Fruit fly (Drosophila melanogaster): Measurements from ENCODE around the gene Dic4.

Dic4 gene

dm6 chr3L:18698312-18698711 is at the start of gene Dic4:
Gene Dic4, minus strand, starts transcription at chr3L:18698412.
- TF ChIP-seq usp (GFP tag; optimal IDR thresholded peaks at IDR 0.05) (no peak), CG8478 (optimal IDR thresholded peaks at IDR 0.05) (no peak)

- TF ChIP-seq psq (optimal IDR thresholded peaks at IDR 0.05) (no peak), pan (optimal IDR thresholded peaks at IDR 0.05) (no peak), CG8478 (optimal IDR thresholded peaks at IDR 0.05) (no peak), EcR (GFP tag; optimal IDR thresholded peaks at IDR 0.05) (no peak)
Observed at dm6 chr3L:18746169-18746568, 48.0 kb upstream of the Dic4 start.

DNA sequence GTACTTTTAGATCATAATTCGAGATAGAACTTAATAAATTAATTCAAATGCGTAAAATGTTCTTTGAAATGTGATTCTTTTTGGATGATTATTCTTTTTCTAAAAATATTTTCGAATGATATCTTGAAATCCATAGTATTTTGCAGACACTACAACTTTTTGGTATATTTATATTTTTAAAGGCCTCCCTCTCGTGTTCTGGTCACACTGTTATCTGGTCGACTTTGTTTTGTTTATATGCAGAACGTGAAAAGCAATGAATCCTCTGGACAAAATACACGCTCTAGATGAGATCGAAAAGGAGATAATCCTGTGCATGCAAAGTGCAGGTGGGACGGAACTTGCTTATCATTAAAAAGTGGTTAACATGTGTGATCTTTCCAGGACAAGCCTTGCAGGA is 47.4 kb upstream of the Dic4 start, which contains the start of gene MED11:
MED11 (plus strand) TSS at position 210 of the 400 bp plus-strand sequence.
- TF ChIP-seq usp (GFP tag; optimal IDR thresholded peaks at IDR 0.05) (no peak), Dll (optimal IDR thresholded peaks at IDR 0.05) (no peak), pan (optimal IDR thresholded peaks at IDR 0.05) (no peak), EcR (GFP tag; optimal IDR thresholded peaks at IDR 0.05) (no peak), psq (optimal IDR thresholded peaks at IDR 0.05) (no peak), CG8478 (optimal IDR thresholded peaks at IDR 0.05) (no peak)

dm6 chr3L:18744188-18744587 is 46.0 kb upstream of the Dic4 start, which contains the start of gene CG6885:
Gene CG6885, plus strand, starts transcription at chr3L:18744488.
- TF ChIP-seq usp (GFP tag; optimal IDR thresholded peaks at IDR 0.05), result no peak
- no peak for TF ChIP-seq pan (optimal IDR thresholded peaks at IDR 0.05)
- TF ChIP-seq EcR (GFP tag; optimal IDR thresholded peaks at IDR 0.05), result no peak
- no peak for TF ChIP-seq psq (optimal IDR thresholded peaks at IDR 0.05)
- TF ChIP-seq Dll (optimal IDR thresholded peaks at IDR 0.05), result no peak
- TF ChIP-seq CG8478 (optimal IDR thresholded peaks at IDR 0.05), result no peak

DNA sequence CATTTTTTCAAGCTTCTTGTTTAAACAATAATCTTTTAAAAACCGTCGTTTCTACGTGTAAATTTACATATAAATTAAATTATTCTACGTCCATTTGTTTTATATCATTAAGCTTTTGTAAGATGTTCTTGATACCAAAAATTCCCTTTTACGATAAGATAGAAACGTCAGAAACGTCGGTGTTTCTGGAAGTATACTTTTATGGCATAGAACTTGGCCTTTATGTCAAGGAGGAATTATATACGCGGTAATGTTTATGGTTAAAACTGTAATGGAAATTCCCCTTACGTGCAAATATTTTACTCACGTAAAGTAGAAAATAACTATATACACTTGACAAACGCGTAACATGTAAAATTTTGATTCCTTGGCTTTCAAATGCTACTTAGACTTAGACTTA is 45.5 kb upstream of the Dic4 start:
- TF ChIP-seq Dll (optimal IDR thresholded peaks at IDR 0.05) (no peak), CG8478 (optimal IDR thresholded peaks at IDR 0.05) (no peak), pan (optimal IDR thresholded peaks at IDR 0.05) (no peak), EcR (GFP tag; optimal IDR thresholded peaks at IDR 0.05) (no peak)

dm6 chr3L:18742935-18743466 is 44.8 kb upstream of the Dic4 start:
- no peak for TF ChIP-seq pan (optimal IDR thresholded peaks at IDR 0.05)
- TF ChIP-seq psq (optimal IDR thresholded peaks at IDR 0.05), result no peak
- TF ChIP-seq Dll (optimal IDR thresholded peaks at IDR 0.05), result no peak
- no peak for TF ChIP-seq EcR (GFP tag; optimal IDR thresholded peaks at IDR 0.05)
- TF ChIP-seq CG8478 (optimal IDR thresholded peaks at IDR 0.05), result no peak
- TF ChIP-seq usp (GFP tag; optimal IDR thresholded peaks at IDR 0.05), result no peak

- TF ChIP-seq pan (optimal IDR thresholded peaks at IDR 0.05), result no peak
- TF ChIP-seq EcR (GFP tag; optimal IDR thresholded peaks at IDR 0.05), result no peak
- no peak for TF ChIP-seq usp (GFP tag; optimal IDR thresholded peaks at IDR 0.05)
- no peak for TF ChIP-seq CG8478 (optimal IDR thresholded peaks at IDR 0.05)
- no peak for TF ChIP-seq Dll (optimal IDR thresholded peaks at IDR 0.05)
- TF ChIP-seq psq (optimal IDR thresholded peaks at IDR 0.05), result no peak
Observed at dm6 chr3L:18723172-18723571, 25.0 kb upstream of the Dic4 start, which contains the start of gene CG12477. Gene CG12477, minus strand, starts transcription at chr3L:18723272.

dm6 chr3L:18693887-18694286 is 4.3 kb downstream of the Dic4 start, which contains the start of gene CG6893:
Gene CG6893, plus strand, starts transcription at chr3L:18694187.
- TF ChIP-seq Dll (optimal IDR thresholded peaks at IDR 0.05) (no peak), usp (GFP tag; optimal IDR thresholded peaks at IDR 0.05) (no peak), pan (optimal IDR thresholded peaks at IDR 0.05) (no peak), EcR (GFP tag; optimal IDR thresholded peaks at IDR 0.05) (no peak), CG8478 (optimal IDR thresholded peaks at IDR 0.05) (no peak), psq (optimal IDR thresholded peaks at IDR 0.05) (no peak)

- TF ChIP-seq usp (GFP tag; optimal IDR thresholded peaks at IDR 0.05), result no peak
- no peak for TF ChIP-seq EcR (GFP tag; optimal IDR thresholded peaks at IDR 0.05)
- no peak for TF ChIP-seq Dll (optimal IDR thresholded peaks at IDR 0.05)
- TF ChIP-seq CG8478 (optimal IDR thresholded peaks at IDR 0.05), result no peak
- TF ChIP-seq psq (optimal IDR thresholded peaks at IDR 0.05), result no peak
- no peak for TF ChIP-seq pan (optimal IDR thresholded peaks at IDR 0.05)
Observed at dm6 chr3L:18686220-18686801, 11.9 kb downstream of the Dic4 start, which contains the start of gene Cyp12c1. Gene Cyp12c1, minus strand, starts transcription at chr3L:18686319.

DNA sequence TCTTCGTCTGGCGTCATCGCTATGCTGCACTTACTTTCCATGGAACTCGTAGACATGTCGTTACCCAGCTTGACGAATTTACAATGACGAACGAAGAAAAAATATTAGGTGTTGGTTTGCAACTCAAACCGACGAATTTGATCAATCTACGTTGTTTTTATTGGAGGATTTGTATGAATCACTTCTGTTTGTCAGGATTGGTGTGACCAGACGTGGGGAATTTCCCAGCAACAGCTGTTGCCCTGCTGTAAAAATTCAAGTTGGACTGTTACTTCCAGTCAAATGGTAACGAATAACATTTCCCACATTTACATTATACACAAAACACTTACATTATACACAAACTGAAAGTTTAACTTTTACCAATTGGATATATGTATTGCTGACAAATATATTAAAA is 14.4 kb downstream of the Dic4 start, which contains the start of gene Chmp1:
Chmp1 (minus strand) TSS at position 216 of the 400 bp plus-strand sequence.
- TF ChIP-seq usp (GFP tag; optimal IDR thresholded peaks at IDR 0.05) (no peak), CG8478 (optimal IDR thresholded peaks at IDR 0.05) (no peak), EcR (GFP tag; optimal IDR thresholded peaks at IDR 0.05) (no peak), pan (optimal IDR thresholded peaks at IDR 0.05) (no peak), Dll (optimal IDR thresholded peaks at IDR 0.05) (no peak), psq (optimal IDR thresholded peaks at IDR 0.05) (no peak)

- TF ChIP-seq pan (optimal IDR thresholded peaks at IDR 0.05) (no peak), psq (optimal IDR thresholded peaks at IDR 0.05) (no peak), EcR (GFP tag; optimal IDR thresholded peaks at IDR 0.05) (no peak), CG8478 (optimal IDR thresholded peaks at IDR 0.05) (no peak), usp (GFP tag; optimal IDR thresholded peaks at IDR 0.05) (no peak), Dll (optimal IDR thresholded peaks at IDR 0.05) (no peak)
Observed at dm6 chr3L:18681550-18682217, 16.5 kb downstream of the Dic4 start, which contains the start of the genes Sgf11 and CG32202. Gene Sgf11, minus strand, starts transcription at chr3L:18681836. Gene CG32202, plus strand, starts transcription at chr3L:18682184.

dm6 chr3L:18675363-18675866 is 22.8 kb downstream of the Dic4 start, which contains the start of the genes GNBP2 and GNBP1:
Gene GNBP2, minus strand, starts transcription at chr3L:18675413.
Gene GNBP1, plus strand, starts transcription at chr3L:18675800.
- TF ChIP-seq Dll (optimal IDR thresholded peaks at IDR 0.05), result no peak
- no peak for TF ChIP-seq psq (optimal IDR thresholded peaks at IDR 0.05)
- no peak for TF ChIP-seq EcR (GFP tag; optimal IDR thresholded peaks at IDR 0.05)
- TF ChIP-seq usp (GFP tag; optimal IDR thresholded peaks at IDR 0.05), result no peak
- no peak for TF ChIP-seq pan (optimal IDR thresholded peaks at IDR 0.05)
- no peak for TF ChIP-seq CG8478 (optimal IDR thresholded peaks at IDR 0.05)

Data from whole organism.